Fruit fly (Drosophila melanogaster) S2 (cell line): ENCODE data around the gene Ugt37C2.

Source experiments
- CG8478 ChIP-seq: fragments of >200 bp; optimal IDR thresholded peaks from 2 replicates; lab custom pipeline; 2018
- CTCF ChIP-seq, 2 experiments: fragments of >200 bp; optimal IDR thresholded peaks; 2 replicates each; lab custom pipeline; 2018

- TF ChIP-seq CG8478 (lab: Kevin White, UChicago) (no peak), CTCF (optimal IDR thresholded peaks at IDR 0.05; lab: Kevin White, UChicago) (no peak)
Observed at dm6 chr2L:16808752-16809151, 14.7 kb downstream of the Ugt37C2 start.
